Worm (Caenorhabditis elegans): Measurements from ENCODE around the gene Y48G9A.11.

- TF ChIP-seq cog-1 (tag; optimal IDR thresholded peaks at IDR 0.05), result no peak
- no peak for TF ChIP-seq tab-1 (GFP tag; IDR thresholded peaks at IDR 0.05)
These were observed 4.0 kb downstream of the Y48G9A.11 start for ce11 chrIII:2112601-2113176.

Data from whole organism, midembryonic.